Worm (Caenorhabditis elegans) whole organism, midembryonic: Measurements from ENCODE around the gene tasp-1.
"Not testable (repeated sequence)": the region's sequence is repeated elsewhere in the genome, so short reads cannot be mapped to it uniquely, and the experiment has no call there.

Experiments used
- T22C8.4 ChIP-seq: fragments of 200-800 bp; sonication (Bioruptor generic); IDR thresholded peaks from 2 replicates; pipeline ENCODE4 v1.3.6; 2022; ENCODE audit warnings: missing genetic modification characterization, missing compliant biosample characterization
- cog-1 ChIP-seq: sonication (generic microtip); optimal IDR thresholded peaks from 2 replicates; lab custom pipeline; 2016; ENCODE audit warnings: missing genetic modification characterization, missing compliant biosample characterization
- flt-1 ChIP-seq: fragments of 200-800 bp; sonication (Bioruptor generic); IDR thresholded peaks from 2 replicates; pipeline ENCODE4 v1.3.6; 2022; ENCODE audit warnings: missing genetic modification characterization, missing compliant biosample characterization
- klf-2 ChIP-seq: fragments of 200-800 bp; sonication (Bioruptor generic); conservative IDR thresholded peaks from 2 replicates; pipeline ENCODE4 v1.3.6; 2022; ENCODE audit warnings: missing genetic modification reagents, missing genetic modification characterization, missing compliant biosample characterization
- med-1 ChIP-seq: sonication (generic microtip); optimal IDR thresholded peaks from 2 replicates; lab custom pipeline; 2017; ENCODE audit warnings: missing genetic modification characterization, mild to moderate bottlenecking, missing compliant biosample characterization, antibody characterized with exemption, missing genetic modification reagents; ENCODE audit not compliant: insufficient read depth
- ref-1 ChIP-seq: fragments of 200-800 bp; sonication (Bioruptor generic); conservative IDR thresholded peaks from 2 replicates; pipeline ENCODE4 v1.3.6; 2022; ENCODE audit warnings: missing genetic modification reagents, missing genetic modification characterization, missing compliant biosample characterization
- tab-1 ChIP-seq: fragments of 200-800 bp; sonication (Bioruptor generic); IDR thresholded peaks from 2 replicates; pipeline ENCODE4 v1.3.6; 2022; ENCODE audit warnings: missing genetic modification characterization, missing compliant biosample characterization
- ztf-23 ChIP-seq: fragments of 200-800 bp; sonication (Bioruptor generic); IDR thresholded peaks from 2 replicates; pipeline ENCODE4 v1.3.6; 2022; ENCODE audit warnings: missing genetic modification reagents, missing genetic modification characterization, missing compliant biosample characterization
- ztf-29 ChIP-seq: fragments of 200-800 bp; sonication (Bioruptor generic); IDR thresholded peaks from 2 replicates; pipeline ENCODE4 v1.3.6; 2022; ENCODE audit warnings: missing genetic modification reagents, missing genetic modification characterization, missing compliant biosample characterization

Gene tasp-1

ce11 chrIII:10769693-10770092, 10.6 kb downstream of the tasp-1 start:
- TF ChIP-seq ztf-29 (GFP tag; lab: Robert Waterston, UW) (no peak), cog-1 (no peak), ref-1 (GFP tag; lab: Robert Waterston, UW) (no peak), T22C8.4 (no peak), ztf-23 (no peak), flt-1 (no peak), med-1 (no peak), klf-2 (GFP tag; lab: Robert Waterston, UW) (no peak), tab-1 (GFP tag; lab: Robert Waterston, UW) (no peak)

- no peak for TF ChIP-seq T22C8.4
- TF ChIP-seq ref-1 (GFP tag; lab: Robert Waterston, UW): no peak
- no peak for TF ChIP-seq tab-1 (GFP tag; lab: Robert Waterston, UW)
- no peak for TF ChIP-seq med-1
- no peak for TF ChIP-seq flt-1
- TF ChIP-seq klf-2 (GFP tag; lab: Robert Waterston, UW): no peak
- TF ChIP-seq ztf-29 (GFP tag; lab: Robert Waterston, UW): no peak
- no peak for TF ChIP-seq ztf-23
Observed at ce11 chrIII:10781553-10781952, 22.4 kb downstream of the tasp-1 start, which contains the start of gene ptr-19. TSS of gene ptr-19 (plus strand) at chrIII:10781853.

- TF ChIP-seq ztf-29 (GFP tag; lab: Robert Waterston, UW): no peak
- peak; percentile 8 for TF ChIP-seq cog-1
Observed at ce11 chrIII:10783052-10783451, 23.9 kb downstream of the tasp-1 start.

- TF ChIP-seq ref-1 (GFP tag; lab: Robert Waterston, UW) (no peak), ztf-29 (GFP tag; lab: Robert Waterston, UW) (no peak), T22C8.4 (peak; percentile 73), cog-1 (no peak)
Observed at ce11 chrIII:10791233-10791632, 32.1 kb downstream of the tasp-1 start.

ce11 chrIII:10794049-10794448, 34.9 kb downstream of the tasp-1 start, which contains the start of gene clec-163:
TSS of gene clec-163 (plus strand) at chrIII:10794349.
- TF ChIP-seq ztf-23 (no peak), ref-1 (GFP tag; lab: Robert Waterston, UW) (no peak), klf-2 (GFP tag; lab: Robert Waterston, UW) (no peak), flt-1 (no peak), cog-1 (no peak), ztf-29 (GFP tag; lab: Robert Waterston, UW) (no peak), tab-1 (GFP tag; lab: Robert Waterston, UW) (no peak), med-1 (no peak), T22C8.4 (no peak)

ce11 chrIII:10802032-10802431, 42.9 kb downstream of the tasp-1 start, which contains the start of gene K11D9.3:
TSS of gene K11D9.3 (minus strand) at chrIII:10802212.
- no peak for TF ChIP-seq klf-2 (GFP tag; lab: Robert Waterston, UW)
- no peak for TF ChIP-seq cog-1
- no peak for TF ChIP-seq T22C8.4
- TF ChIP-seq ztf-23: no peak
- TF ChIP-seq ztf-29 (GFP tag; lab: Robert Waterston, UW): no peak
- no peak for TF ChIP-seq tab-1 (GFP tag; lab: Robert Waterston, UW)
- no peak for TF ChIP-seq ref-1 (GFP tag; lab: Robert Waterston, UW)
- TF ChIP-seq flt-1: no peak
- no peak for TF ChIP-seq med-1

ce11 chrIII:10805172-10805571, 46.1 kb downstream of the tasp-1 start:
- TF ChIP-seq ztf-29 (GFP tag; lab: Robert Waterston, UW) (no peak), flt-1 (no peak), T22C8.4 (no peak), tab-1 (GFP tag; lab: Robert Waterston, UW) (no peak), ref-1 (GFP tag; lab: Robert Waterston, UW) (no peak), ztf-23 (no peak), cog-1 (no peak), klf-2 (GFP tag; lab: Robert Waterston, UW) (no peak), med-1 (no peak)

- TF ChIP-seq ztf-29 (GFP tag; lab: Robert Waterston, UW); flt-1; ref-1 (GFP tag; lab: Robert Waterston, UW): not testable (repeated sequence)
Observed at ce11 chrIII:10805625-10806024, 46.5 kb downstream of the tasp-1 start, which contains the start of gene klp-7. TSS of gene klp-7 (plus strand) at chrIII:10805925.

ce11 chrIII:10806821-10807220, 47.7 kb downstream of the tasp-1 start:
- TF ChIP-seq T22C8.4: no peak
- no peak for TF ChIP-seq flt-1
- no peak for TF ChIP-seq tab-1 (GFP tag; lab: Robert Waterston, UW)
- no peak for TF ChIP-seq med-1
- TF ChIP-seq cog-1: no peak
- TF ChIP-seq ref-1 (GFP tag; lab: Robert Waterston, UW): no peak
- no peak for TF ChIP-seq ztf-29 (GFP tag; lab: Robert Waterston, UW)
- no peak for TF ChIP-seq klf-2 (GFP tag; lab: Robert Waterston, UW)
- TF ChIP-seq ztf-23: no peak

ce11 chrIII:10807236-10807635, 48.1 kb downstream of the tasp-1 start:
- TF ChIP-seq ztf-29 (GFP tag; lab: Robert Waterston, UW) (no peak), ztf-23 (no peak), tab-1 (GFP tag; lab: Robert Waterston, UW) (no peak), cog-1 (no peak)

- TF ChIP-seq ref-1 (GFP tag; lab: Robert Waterston, UW) (no peak), ztf-29 (GFP tag; lab: Robert Waterston, UW) (no peak), flt-1 (no peak), klf-2 (GFP tag; lab: Robert Waterston, UW) (no peak), cog-1 (no peak), T22C8.4 (no peak), med-1 (no peak), tab-1 (GFP tag; lab: Robert Waterston, UW) (0 out of 2 replicates have a peak, but pooled peaks have one; percentile 36), ztf-23 (peak; percentile 68; the same call in 1 of the 2 replicates)
Observed at ce11 chrIII:10807956-10808355, 48.8 kb downstream of the tasp-1 start.
